Worm (Caenorhabditis elegans): Measurements from ENCODE around the gene daf-6.

ce11 chrX:14929512-14929911 lies 41.2 kb downstream of the daf-6 start:
- TF ChIP-seq egl-27 (tag; optimal IDR thresholded peaks at IDR 0.05): no peak
- TF ChIP-seq snpc-4 (tag; optimal IDR thresholded peaks at IDR 0.05): no peak
- no peak for TF ChIP-seq egl-5 (tag; optimal IDR thresholded peaks at IDR 0.05)
- no peak for TF ChIP-seq nhr-23 (tag; optimal IDR thresholded peaks at IDR 0.05)
- TF ChIP-seq ama-1 (optimal IDR thresholded peaks at IDR 0.05): no peak
- no peak for TF ChIP-seq mdl-1 (tag; optimal IDR thresholded peaks at IDR 0.05)
- TF ChIP-seq pqm-1 (tag; optimal IDR thresholded peaks at IDR 0.05): no peak
- TF ChIP-seq lin-39 (tag; optimal IDR thresholded peaks at IDR 0.05): no peak
